Worm (Caenorhabditis elegans) whole organism, young adult: Measurements from ENCODE around the gene W02G9.4.

Source experiments
- C06A6.2 ChIP-seq: fragments of 200-800 bp; sonication (Bioruptor generic); conservative IDR thresholded peaks from 2 replicates; pipeline ENCODE4 v1.3.6; 2022; ENCODE audit warnings: missing genetic modification characterization, missing compliant biosample characterization
- C17E4.6 ChIP-seq: fragments of 200-800 bp; sonication (Bioruptor generic); IDR thresholded peaks from 2 replicates; pipeline ENCODE4 v1.3.6; 2022; ENCODE audit warnings: missing genetic modification reagents, missing genetic modification characterization, missing compliant biosample characterization
- F10E7.11 ChIP-seq: sonication (generic microtip); optimal IDR thresholded peaks from 2 replicates; lab custom pipeline; 2017; ENCODE audit warnings: mild to moderate bottlenecking, missing genetic modification characterization, moderate library complexity, missing compliant biosample characterization
- F33H1.4 ChIP-seq: fragments of 200-800 bp; sonication (Bioruptor generic); IDR thresholded peaks from 2 replicates; pipeline ENCODE4 v1.3.6; 2022; ENCODE audit warnings: missing genetic modification reagents, missing genetic modification characterization, missing compliant biosample characterization
- F37B4.10 ChIP-seq: fragments of 200-800 bp; sonication (Bioruptor generic); IDR thresholded peaks from 2 replicates; pipeline ENCODE4 v1.3.6; 2022; ENCODE audit warnings: missing genetic modification characterization, missing compliant biosample characterization
- F39B2.1 ChIP-seq: fragments of 200-800 bp; sonication (Bioruptor generic); IDR thresholded peaks from 2 replicates; pipeline ENCODE4 v1.3.6; 2022; ENCODE audit warnings: missing genetic modification reagents, missing genetic modification characterization, missing compliant biosample characterization
- F49E8.2 ChIP-seq: sonication (generic microtip); optimal IDR thresholded peaks from 3 replicates; lab custom pipeline; 2017; ENCODE audit warnings: missing genetic modification characterization, mild to moderate bottlenecking, missing compliant biosample characterization, antibody characterized with exemption, moderate library complexity; ENCODE audit not compliant: insufficient read depth
- F55B11.4 ChIP-seq: sonication (generic microtip); optimal IDR thresholded peaks from 2 replicates; lab custom pipeline; 2016; ENCODE audit warnings: missing compliant biosample characterization, missing genetic modification characterization, borderline replicate concordance; ENCODE audit not compliant: insufficient read depth
- F57C9.4 ChIP-seq: sonication (generic microtip); optimal IDR thresholded peaks from 2 replicates; lab custom pipeline; 2017; ENCODE audit warnings: mild to moderate bottlenecking, missing genetic modification characterization, missing compliant biosample characterization
- T07F8.4 ChIP-seq: sonication (generic microtip); optimal IDR thresholded peaks from 2 replicates; lab custom pipeline; 2016; ENCODE audit warnings: mild to moderate bottlenecking, missing genetic modification characterization, moderate library complexity, missing compliant biosample characterization
- T26A5.8 ChIP-seq: sonication (generic microtip); optimal IDR thresholded peaks from 2 replicates; lab custom pipeline; 2016; ENCODE audit warnings: missing genetic modification characterization, missing compliant biosample characterization
- Y67H2A.10 ChIP-seq: fragments of 200-800 bp; sonication (Bioruptor generic); conservative IDR thresholded peaks from 2 replicates; pipeline ENCODE4 v1.3.6; 2022; ENCODE audit warnings: missing genetic modification reagents, missing genetic modification characterization, missing compliant biosample characterization
- Y95B8A.8 ChIP-seq: fragments of 200-800 bp; sonication (Bioruptor generic); IDR thresholded peaks from 2 replicates; pipeline ENCODE4 v1.3.6; 2022; ENCODE audit warnings: missing genetic modification reagents, missing genetic modification characterization, missing compliant biosample characterization
- aptf-3 ChIP-seq: fragments of 200-800 bp; sonication (Bioruptor generic); IDR thresholded peaks from 2 replicates; pipeline ENCODE4 v1.3.6; 2022; ENCODE audit warnings: missing genetic modification characterization, missing compliant biosample characterization
- athp-1 ChIP-seq: sonication (generic microtip); optimal IDR thresholded peaks from 2 replicates; lab custom pipeline; 2017; ENCODE audit warnings: mild to moderate bottlenecking, missing genetic modification characterization, missing compliant biosample characterization
- attf-3 ChIP-seq: fragments of 200-800 bp; sonication (Bioruptor generic); conservative IDR thresholded peaks from 2 replicates; pipeline ENCODE4 v1.3.6; 2022; ENCODE audit warnings: missing genetic modification reagents, missing genetic modification characterization, missing compliant biosample characterization
- attf-5 ChIP-seq: fragments of 200-800 bp; sonication (Bioruptor generic); optimal IDR thresholded peaks from 2 replicates; lab custom pipeline; 2018; ENCODE audit warnings: mild to moderate bottlenecking, missing genetic modification characterization, missing compliant biosample characterization
- cebp-2 ChIP-seq: fragments of 200-800 bp; sonication (Bioruptor generic); IDR thresholded peaks from 2 replicates; pipeline ENCODE4 v1.3.6; 2022; ENCODE audit warnings: missing genetic modification characterization, missing compliant biosample characterization
- ceh-40 ChIP-seq: fragments of 200-800 bp; sonication (Bioruptor generic); IDR thresholded peaks from 2 replicates; pipeline ENCODE4 v1.3.6; 2022; ENCODE audit warnings: missing genetic modification characterization, missing compliant biosample characterization
- ceh-58 ChIP-seq: fragments of 200-800 bp; sonication (Bioruptor generic); IDR thresholded peaks from 2 replicates; pipeline ENCODE4 v1.3.6; 2022; ENCODE audit warnings: missing genetic modification characterization, missing compliant biosample characterization
- chd-7 ChIP-seq: sonication (generic microtip); optimal IDR thresholded peaks from 2 replicates; lab custom pipeline; 2016; ENCODE audit warnings: mild to moderate bottlenecking, missing genetic modification characterization, moderate library complexity, missing compliant biosample characterization
- dpff-1 ChIP-seq: sonication (generic microtip); optimal IDR thresholded peaks from 2 replicates; lab custom pipeline; 2017; ENCODE audit warnings: mild to moderate bottlenecking, missing genetic modification characterization, missing compliant biosample characterization
- dpl-1 ChIP-seq: fragments of 150-350 bp; optimal IDR thresholded peaks from 2 replicates; lab custom pipeline; 2014; ENCODE audit warnings: missing biosample characterization, missing genetic modification reagents, missing genetic modification characterization
- egl-18 ChIP-seq: fragments of 200-800 bp; sonication (Bioruptor generic); IDR thresholded peaks from 2 replicates; pipeline ENCODE4 v1.3.6; 2022; ENCODE audit warnings: missing genetic modification reagents, missing genetic modification characterization, missing compliant biosample characterization
- egrh-3 ChIP-seq: fragments of 200-800 bp; sonication (Bioruptor generic); IDR thresholded peaks from 2 replicates; pipeline ENCODE4 v1.3.6; 2022; ENCODE audit warnings: missing genetic modification reagents, missing genetic modification characterization, missing compliant biosample characterization
- gei-17 ChIP-seq: fragments of 200-800 bp; sonication (Bioruptor generic); optimal IDR thresholded peaks from 2 replicates; lab custom pipeline; 2018; ENCODE audit warnings: mild to moderate bottlenecking, missing genetic modification characterization, missing compliant biosample characterization
- hlh-12 ChIP-seq: sonication (generic microtip); optimal IDR thresholded peaks from 2 replicates; lab custom pipeline; 2016; ENCODE audit warnings: missing genetic modification characterization, missing compliant biosample characterization
- let-607 ChIP-seq, 2 experiments: fragments of 200-800 bp in 1 of 2; sonication (Bioruptor generic) in 1 of 2; sonication (generic microtip) in 1 of 2; optimal IDR thresholded peaks; 2 replicates each; lab custom pipeline; 2016 to 2018; ENCODE audit warnings: mild to moderate bottlenecking in 2 of 2, missing compliant biosample characterization in 2 of 2, missing genetic modification characterization in 2 of 2, moderate library complexity in 2 of 2, missing genotype in 1 of 2
- lin-26 ChIP-seq: fragments of 200-800 bp; sonication (Bioruptor generic); IDR thresholded peaks from 2 replicates; pipeline ENCODE4 v1.3.6; 2022; ENCODE audit warnings: missing genetic modification reagents, missing genetic modification characterization, missing compliant biosample characterization
- lin-54 ChIP-seq: fragments of 200-800 bp; sonication (Bioruptor generic); optimal IDR thresholded peaks from 2 replicates; lab custom pipeline; 2018; ENCODE audit warnings: mild to moderate bottlenecking, missing genetic modification characterization, missing compliant biosample characterization
- lsl-1 ChIP-seq: fragments of 200-800 bp; sonication (Bioruptor generic); optimal IDR thresholded peaks from 2 replicates; lab custom pipeline; 2018; ENCODE audit warnings: mild to moderate bottlenecking, missing genetic modification characterization, moderate library complexity, missing compliant biosample characterization
- lsy-27 ChIP-seq: sonication (generic microtip); optimal IDR thresholded peaks from 2 replicates; lab custom pipeline; 2017; ENCODE audit warnings: missing genetic modification characterization, mild to moderate bottlenecking, missing compliant biosample characterization, antibody characterized with exemption, missing genotype, borderline replicate concordance; ENCODE audit not compliant: insufficient read depth
- mcd-1 ChIP-seq: fragments of 200-800 bp; sonication (Bioruptor generic); IDR thresholded peaks from 2 replicates; pipeline ENCODE4 v1.3.6; 2022; ENCODE audit warnings: missing genetic modification reagents, missing genetic modification characterization, missing compliant biosample characterization
- nfyb-1 ChIP-seq: fragments of 200-800 bp; sonication (Bioruptor generic); IDR thresholded peaks from 2 replicates; pipeline ENCODE4 v1.3.6; 2022; ENCODE audit warnings: missing genetic modification reagents, missing genetic modification characterization, missing compliant biosample characterization
- nhr-27 ChIP-seq: fragments of 200-800 bp; sonication (Bioruptor generic); optimal IDR thresholded peaks from 2 replicates; lab custom pipeline; 2018; ENCODE audit warnings: mild to moderate bottlenecking, missing genetic modification characterization, moderate library complexity, missing compliant biosample characterization
- rcor-1 ChIP-seq: fragments of 200-800 bp; sonication (Bioruptor generic); IDR thresholded peaks from 2 replicates; pipeline ENCODE4 v1.3.6; 2022; ENCODE audit warnings: missing genetic modification reagents, missing genetic modification characterization, missing compliant biosample characterization
- sdz-38 ChIP-seq: sonication (generic microtip); optimal IDR thresholded peaks from 2 replicates; lab custom pipeline; 2016; ENCODE audit warnings: missing genotype, missing genetic modification characterization, missing compliant biosample characterization
- snpc-1.1 ChIP-seq: sonication (generic microtip); optimal IDR thresholded peaks from 2 replicates; lab custom pipeline; 2017; ENCODE audit warnings: missing genetic modification characterization, mild to moderate bottlenecking, missing compliant biosample characterization, antibody characterized with exemption, moderate library complexity, missing genotype, missing genetic modification reagents; ENCODE audit not compliant: insufficient read depth
- somi-1 ChIP-seq: fragments of 200-800 bp; sonication (Bioruptor generic); optimal IDR thresholded peaks from 2 replicates; lab custom pipeline; 2018; ENCODE audit warnings: mild to moderate bottlenecking, missing genetic modification characterization, missing compliant biosample characterization
- sptf-2 ChIP-seq: fragments of 200-800 bp; sonication (Bioruptor generic); optimal IDR thresholded peaks from 2 replicates; lab custom pipeline; 2018; ENCODE audit warnings: mild to moderate bottlenecking, missing genetic modification characterization, missing compliant biosample characterization
- tbp1 ChIP-seq: fragments of 200-800 bp; sonication (Bioruptor generic); optimal IDR thresholded peaks from 2 replicates; lab custom pipeline; 2018; ENCODE audit warnings: mild to moderate bottlenecking, missing genetic modification characterization, missing compliant biosample characterization
- unc-130 ChIP-seq: sonication (generic microtip); optimal IDR thresholded peaks from 2 replicates; lab custom pipeline; 2016; ENCODE audit warnings: missing genetic modification reagents, missing genetic modification characterization, missing compliant biosample characterization
- xnd-1 ChIP-seq: sonication (generic microtip); optimal IDR thresholded peaks from 2 replicates; lab custom pipeline; 2016; ENCODE audit warnings: missing genotype, missing genetic modification reagents, missing genetic modification characterization, missing compliant biosample characterization
- ztf-22 ChIP-seq: fragments of 200-800 bp; sonication (Bioruptor generic); optimal IDR thresholded peaks from 2 replicates; lab custom pipeline; 2018; ENCODE audit warnings: mild to moderate bottlenecking, missing genetic modification characterization, moderate library complexity, missing compliant biosample characterization
- ztf-25 ChIP-seq: fragments of 200-800 bp; sonication (Bioruptor generic); IDR thresholded peaks from 2 replicates; pipeline ENCODE4 v1.3.6; 2022; ENCODE audit warnings: missing genetic modification reagents, missing genetic modification characterization, missing compliant biosample characterization
- ztf-26 ChIP-seq: sonication (generic microtip); optimal IDR thresholded peaks from 2 replicates; lab custom pipeline; 2017; ENCODE audit warnings: missing genetic modification characterization, missing compliant biosample characterization
- ztf-28 ChIP-seq: fragments of 200-800 bp; sonication (Bioruptor generic); IDR thresholded peaks from 2 replicates; pipeline ENCODE4 v1.3.6; 2022; ENCODE audit warnings: missing genetic modification reagents, missing genetic modification characterization, missing compliant biosample characterization
- ztf-6 ChIP-seq: fragments of 200-800 bp; sonication (Bioruptor generic); IDR thresholded peaks from 2 replicates; pipeline ENCODE4 v1.3.6; 2022; ENCODE audit warnings: missing genetic modification reagents, missing genetic modification characterization, missing compliant biosample characterization

Gene W02G9.4

ce11 chrV:2664525-2665053 lies 2.1 kb upstream of the W02G9.4 start, which contains the start of gene ndx-2 (continued):
- TF ChIP-seq dpl-1 (no peak), ztf-28 (GFP tag; lab: Robert Waterston, UW) (no peak), somi-1 (GFP tag; lab: Kevin White, UChicago) (peak; percentile 1), ztf-6 (GFP tag; lab: Robert Waterston, UW) (no peak), aptf-3 (GFP tag; lab: Robert Waterston, UW) (peak; percentile 67; the same call in 1 of the 2 replicates), tbp1 (GFP tag; lab: Kevin White, UChicago) (peak; percentile 94), F49E8.2 (peak; percentile 48), T26A5.8 (tag; lab: Kevin White, UChicago) (peak; percentile 3), athp-1 (tag; lab: Kevin White, UChicago) (peak; percentile 72), F37B4.10 (GFP tag; lab: Robert Waterston, UW) (no peak), F33H1.4 (GFP tag; lab: Robert Waterston, UW) (peak; percentile 45), dpff-1 (tag; lab: Kevin White, UChicago) (no peak), ztf-25 (GFP tag; lab: Robert Waterston, UW) (no peak), snpc-1.1 (tag; lab: Kevin White, UChicago) (peak; percentile 17), attf-5 (GFP tag; lab: Kevin White, UChicago) (peak; percentile 55), ztf-26 (tag; lab: Kevin White, UChicago) (peak; percentile 17), lsy-27 (tag; lab: Kevin White, UChicago) (no peak), rcor-1 (peak; percentile 65), egl-18 (no peak), cebp-2 (GFP tag; lab: Robert Waterston, UW) (no peak), nhr-27 (tag; lab: Kevin White, UChicago) (no peak), ceh-40 (GFP tag; lab: Robert Waterston, UW) (0 out of 2 replicates have a peak, but pooled peaks have one; percentile 22), F10E7.11 (peak; percentile 1), nfyb-1 (GFP tag; lab: Robert Waterston, UW) (peak; percentile 78), attf-3 (no peak), F55B11.4 (tag; lab: Kevin White, UChicago) (no peak), sdz-38 (tag; lab: Kevin White, UChicago) (no peak), lin-54 (GFP tag; lab: Kevin White, UChicago) (peak; percentile 58), let-607 (tag; optimal IDR thresholded peaks at IDR 0.05; lab: Kevin White, UChicago) (no peak), sptf-2 (peak; percentile 86), Y67H2A.10 (GFP tag; lab: Robert Waterston, UW) (no peak), ztf-22 (GFP tag; lab: Kevin White, UChicago) (peak; percentile 35), egrh-3 (GFP tag; lab: Robert Waterston, UW) (peak; percentile 24; the same call in 1 of the 2 replicates), lsl-1 (GFP tag; lab: Kevin White, UChicago) (peak; percentile 59), C17E4.6 (GFP tag; lab: Robert Waterston, UW) (no peak), Y95B8A.8 (GFP tag; lab: Robert Waterston, UW) (0 out of 2 replicates have a peak, but pooled peaks have one; percentile 65), ceh-58 (0 out of 2 replicates have a peak, but pooled peaks have one; percentile 75), xnd-1 (tag; lab: Kevin White, UChicago) (no peak), T07F8.4 (peak; percentile 45), C06A6.2 (GFP tag; lab: Robert Waterston, UW) (no peak), F57C9.4 (tag; lab: Kevin White, UChicago) (no peak), hlh-12 (tag; lab: Kevin White, UChicago) (no peak), lin-26 (GFP tag; lab: Robert Waterston, UW) (peak; percentile 98), chd-7 (no peak), unc-130 (GFP tag; lab: Kevin White, UChicago) (no peak), mcd-1 (GFP tag; lab: Robert Waterston, UW) (peak; percentile 68), F39B2.1 (GFP tag; lab: Robert Waterston, UW) (no peak), gei-17 (no peak)
